Worm (Caenorhabditis elegans): Measurements from ENCODE around the gene smc-6.

ce11 chrII:11535924-11536323, 42.6 kb upstream of the smc-6 start:
- no peak for TF ChIP-seq nhr-11 (tag; optimal IDR thresholded peaks at IDR 0.05)
- TF ChIP-seq egl-27 (tag; optimal IDR thresholded peaks at IDR 0.05): no peak

All from whole organism, L3 larva.